Fruit fly (Drosophila melanogaster): Measurements from ENCODE around the gene CG10413.

Gene CG10413

DNA sequence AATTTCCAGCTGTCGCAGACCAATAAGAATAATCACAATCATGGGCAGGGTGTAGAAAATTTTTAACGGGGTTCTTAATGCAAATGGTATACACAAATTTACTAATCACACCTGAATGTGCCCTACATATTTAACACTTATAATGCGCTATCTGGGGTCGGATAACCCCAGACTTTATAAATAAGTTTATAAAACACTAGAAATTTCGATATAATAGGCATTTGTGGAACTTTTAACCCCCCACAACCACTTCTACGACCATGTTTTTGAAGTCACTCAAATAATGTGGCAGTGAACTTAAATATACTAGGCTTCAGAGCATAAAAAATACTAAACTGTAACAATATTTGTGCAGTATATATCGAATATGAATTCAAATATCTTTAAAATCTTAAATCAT is at the start of gene CG10413:
Gene CG10413, minus strand, starts transcription at position 264 of the 400 bp plus-strand sequence.
- TF ChIP-seq Ets98B (GFP tag; IDR thresholded peaks at IDR 0.05), result peak; percentile 97
- TF ChIP-seq gl (tag; optimal IDR thresholded peaks at IDR 0.05), result peak; percentile 94
- TF ChIP-seq CG32121 (GFP tag; IDR thresholded peaks at IDR 0.05), result peak; percentile 98
- TF ChIP-seq Snoo (tag; optimal IDR thresholded peaks at IDR 0.05), result peak; percentile 98
- TF ChIP-seq EcR (GFP tag; optimal IDR thresholded peaks at IDR 0.05), result peak; percentile 0
- peak; percentile 98 for TF ChIP-seq CG15710 (tag; optimal IDR thresholded peaks at IDR 0.05)
- TF ChIP-seq CG8159 (tag; optimal IDR thresholded peaks at IDR 0.05), result peak; percentile 98
- TF ChIP-seq CG9948 (tag; optimal IDR thresholded peaks at IDR 0.05), result peak; percentile 97
- peak; percentile 98 for TF ChIP-seq fd96Ca (GFP tag; IDR thresholded peaks at IDR 0.05)
- TF ChIP-seq CG13204 (GFP tag; optimal IDR thresholded peaks at IDR 0.05), result no peak
- peak; percentile 93 for TF ChIP-seq D1 (tag; optimal IDR thresholded peaks at IDR 0.05)
- peak; percentile 92 for TF ChIP-seq CG12605 (GFP tag; IDR thresholded peaks at IDR 0.05)
- TF ChIP-seq CG8301 (tag; optimal IDR thresholded peaks at IDR 0.05), result peak; percentile 98
- TF ChIP-seq CG14655 (GFP tag; optimal IDR thresholded peaks at IDR 0.05), result peak; percentile 97
- TF ChIP-seq CG34367 (tag; optimal IDR thresholded peaks at IDR 0.05), result peak; percentile 96
- peak; percentile 90 for TF ChIP-seq rn (GFP tag; IDR thresholded peaks at IDR 0.05)
- TF ChIP-seq CG4496 (GFP tag; IDR thresholded peaks at IDR 0.05), result peak; percentile 98
- TF ChIP-seq CG10348 (GFP tag; IDR thresholded peaks at IDR 0.05), result peak; percentile 90
- peak; percentile 99 for TF ChIP-seq Pif1A (GFP tag; optimal IDR thresholded peaks at IDR 0.05)
- TF ChIP-seq CG17806 (tag; optimal IDR thresholded peaks at IDR 0.05), result peak; percentile 98
- TF ChIP-seq Pif1B (GFP tag; optimal IDR thresholded peaks at IDR 0.05), result peak; percentile 98

dm6 chr2L:18653328-18653675 is 48.3 kb upstream of the CG10413 start:
- no peak; the same call in 1 of the 2 replicates for TF ChIP-seq Ets98B (GFP tag; IDR thresholded peaks at IDR 0.05)
- TF ChIP-seq CG4496 (GFP tag; IDR thresholded peaks at IDR 0.05), result peak; percentile 77
- TF ChIP-seq Pif1B (GFP tag; optimal IDR thresholded peaks at IDR 0.05), result peak; percentile 86
- peak; percentile 50 for TF ChIP-seq gl (tag; optimal IDR thresholded peaks at IDR 0.05)
- peak; percentile 74 for TF ChIP-seq CG8301 (tag; optimal IDR thresholded peaks at IDR 0.05)
- peak; percentile 69 for TF ChIP-seq Snoo (tag; optimal IDR thresholded peaks at IDR 0.05)
- TF ChIP-seq EcR (GFP tag; optimal IDR thresholded peaks at IDR 0.05), result no peak
- peak; percentile 62 for TF ChIP-seq D1 (tag; optimal IDR thresholded peaks at IDR 0.05)
- no peak for TF ChIP-seq rn (GFP tag; IDR thresholded peaks at IDR 0.05)
- peak; percentile 74 for TF ChIP-seq CG9948 (tag; optimal IDR thresholded peaks at IDR 0.05)
- peak; percentile 85 for TF ChIP-seq CG17806 (tag; optimal IDR thresholded peaks at IDR 0.05)
- peak; percentile 78 for TF ChIP-seq CG15710 (tag; optimal IDR thresholded peaks at IDR 0.05)
- 0 out of 2 replicates have a peak, but pooled peaks have one; percentile 23 for TF ChIP-seq CG12605 (GFP tag; IDR thresholded peaks at IDR 0.05)
- TF ChIP-seq CG13204 (GFP tag; optimal IDR thresholded peaks at IDR 0.05), result peak; percentile 27
- no peak for TF ChIP-seq CG10348 (GFP tag; IDR thresholded peaks at IDR 0.05)
- TF ChIP-seq CG8159 (tag; optimal IDR thresholded peaks at IDR 0.05), result peak; percentile 84
- no peak for TF ChIP-seq CG32121 (GFP tag; IDR thresholded peaks at IDR 0.05)
- peak; percentile 83 for TF ChIP-seq CG34367 (tag; optimal IDR thresholded peaks at IDR 0.05)
- TF ChIP-seq CG14655 (GFP tag; optimal IDR thresholded peaks at IDR 0.05), result peak; percentile 78
- peak; percentile 65 for TF ChIP-seq fd96Ca (GFP tag; IDR thresholded peaks at IDR 0.05)
- TF ChIP-seq Pif1A (GFP tag; optimal IDR thresholded peaks at IDR 0.05), result peak; percentile 82

- TF ChIP-seq D1 (tag; optimal IDR thresholded peaks at IDR 0.05), result no peak
- no peak for TF ChIP-seq CG13204 (GFP tag; optimal IDR thresholded peaks at IDR 0.05)
- TF ChIP-seq rn (GFP tag; IDR thresholded peaks at IDR 0.05), result no peak
- no peak for TF ChIP-seq CG12605 (GFP tag; IDR thresholded peaks at IDR 0.05)
- no peak for TF ChIP-seq Ets98B (GFP tag; IDR thresholded peaks at IDR 0.05)
- no peak for TF ChIP-seq CG34367 (tag; optimal IDR thresholded peaks at IDR 0.05)
- no peak for TF ChIP-seq Pif1A (GFP tag; optimal IDR thresholded peaks at IDR 0.05)
- no peak for TF ChIP-seq CG10348 (GFP tag; IDR thresholded peaks at IDR 0.05)
- no peak for TF ChIP-seq CG4496 (GFP tag; IDR thresholded peaks at IDR 0.05)
- TF ChIP-seq CG8301 (tag; optimal IDR thresholded peaks at IDR 0.05), result no peak
Observed at dm6 chr2L:18652663-18653327, 47.7 kb upstream of the CG10413 start, which contains the start of gene Cyp310a1. Cyp310a1 (minus strand) TSS chr2L:18653010.

DNA sequence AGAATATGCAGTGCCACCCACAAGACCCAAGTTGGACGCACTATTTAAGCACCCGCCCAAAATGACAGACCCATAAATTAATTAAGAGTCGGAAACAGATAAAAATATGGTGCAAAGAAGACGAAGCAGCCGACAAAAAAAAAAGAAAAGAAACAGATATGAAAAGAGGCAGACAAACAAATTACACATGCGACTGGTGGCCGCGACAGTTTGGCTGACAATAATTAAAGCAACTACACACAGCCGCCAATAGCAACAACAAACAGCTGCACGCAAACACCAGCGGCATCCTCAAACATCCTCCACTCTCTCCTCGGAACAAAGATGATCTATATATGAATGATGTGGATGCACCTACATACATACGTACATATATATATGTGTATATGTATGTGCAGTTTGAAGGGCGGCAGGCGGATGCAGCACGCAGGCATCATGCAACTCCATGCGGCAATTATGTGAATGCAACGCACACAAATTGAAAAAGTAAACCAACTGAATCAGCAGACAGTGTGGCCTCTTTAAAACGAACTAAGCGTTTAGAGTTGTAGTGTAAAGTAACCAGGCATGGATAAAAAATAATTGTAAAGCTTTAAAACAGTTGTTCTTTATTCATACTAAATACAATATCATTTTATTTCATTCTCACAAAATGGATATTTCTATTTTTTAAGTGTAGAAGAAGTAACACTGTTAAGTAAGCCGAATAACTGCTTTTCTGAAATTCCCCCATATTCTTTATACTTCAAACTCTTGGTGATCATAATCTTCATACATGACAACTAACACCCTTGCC is 43.0 kb upstream of the CG10413 start:
- peak; percentile 70 for TF ChIP-seq CG15710 (tag; optimal IDR thresholded peaks at IDR 0.05)
- TF ChIP-seq EcR (GFP tag; optimal IDR thresholded peaks at IDR 0.05), result no peak
- TF ChIP-seq CG14655 (GFP tag; optimal IDR thresholded peaks at IDR 0.05), result peak; percentile 20
- TF ChIP-seq CG8159 (tag; optimal IDR thresholded peaks at IDR 0.05), result peak; percentile 24
- peak; percentile 58 for TF ChIP-seq CG34367 (tag; optimal IDR thresholded peaks at IDR 0.05)
- no peak for TF ChIP-seq CG10348 (GFP tag; IDR thresholded peaks at IDR 0.05)
- TF ChIP-seq Pif1A (GFP tag; optimal IDR thresholded peaks at IDR 0.05), result peak; percentile 58
- no peak for TF ChIP-seq rn (GFP tag; IDR thresholded peaks at IDR 0.05)
- TF ChIP-seq Snoo (tag; optimal IDR thresholded peaks at IDR 0.05), result peak; percentile 48
- TF ChIP-seq CG4496 (GFP tag; IDR thresholded peaks at IDR 0.05), result 0 out of 3 replicates have a peak, but pooled peaks have one; percentile 13
- no peak for TF ChIP-seq fd96Ca (GFP tag; IDR thresholded peaks at IDR 0.05)
- TF ChIP-seq Ets98B (GFP tag; IDR thresholded peaks at IDR 0.05), result no peak
- peak; percentile 27 for TF ChIP-seq CG8301 (tag; optimal IDR thresholded peaks at IDR 0.05)
- TF ChIP-seq D1 (tag; optimal IDR thresholded peaks at IDR 0.05), result no peak
- TF ChIP-seq Pif1B (GFP tag; optimal IDR thresholded peaks at IDR 0.05), result peak; percentile 1
- peak; percentile 49 for TF ChIP-seq CG13204 (GFP tag; optimal IDR thresholded peaks at IDR 0.05)
- peak; percentile 24 for TF ChIP-seq CG17806 (tag; optimal IDR thresholded peaks at IDR 0.05)
- TF ChIP-seq CG12605 (GFP tag; IDR thresholded peaks at IDR 0.05), result no peak
- peak; percentile 48 for TF ChIP-seq CG9948 (tag; optimal IDR thresholded peaks at IDR 0.05)

DNA sequence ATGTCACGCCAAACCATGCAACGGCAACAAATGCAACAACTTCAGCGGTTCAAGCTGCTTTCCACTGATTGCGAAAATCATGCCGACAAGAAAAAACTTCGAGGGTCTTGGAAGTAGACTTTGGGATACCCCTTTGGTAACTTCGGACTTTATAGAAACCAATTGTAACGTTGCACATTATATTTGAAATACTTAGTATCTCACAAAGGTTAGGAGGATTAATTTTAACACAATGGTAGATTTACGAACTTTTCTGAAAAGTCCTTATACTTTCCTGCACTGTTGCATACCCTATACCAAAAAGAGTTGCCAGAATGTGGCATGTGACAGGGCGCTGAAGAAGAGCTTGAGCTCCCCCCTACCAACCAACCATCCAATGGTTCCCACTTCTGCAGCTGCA is 40.4 kb upstream of the CG10413 start:
- TF ChIP-seq CG8301 (tag; optimal IDR thresholded peaks at IDR 0.05) (peak; percentile 60), CG13204 (GFP tag; optimal IDR thresholded peaks at IDR 0.05) (no peak), Pif1B (GFP tag; optimal IDR thresholded peaks at IDR 0.05) (peak; percentile 59), CG15710 (tag; optimal IDR thresholded peaks at IDR 0.05) (peak; percentile 51), fd96Ca (GFP tag; IDR thresholded peaks at IDR 0.05) (peak; percentile 59; the same call in 1 of the 3 replicates), D1 (tag; optimal IDR thresholded peaks at IDR 0.05) (no peak), CG9948 (tag; optimal IDR thresholded peaks at IDR 0.05) (peak; percentile 58), CG14655 (GFP tag; optimal IDR thresholded peaks at IDR 0.05) (peak; percentile 62), CG17806 (tag; optimal IDR thresholded peaks at IDR 0.05) (peak; percentile 66), CG12605 (GFP tag; IDR thresholded peaks at IDR 0.05) (no peak), CG32121 (GFP tag; IDR thresholded peaks at IDR 0.05) (peak; percentile 52), EcR (GFP tag; optimal IDR thresholded peaks at IDR 0.05) (no peak), Pif1A (GFP tag; optimal IDR thresholded peaks at IDR 0.05) (peak; percentile 74), rn (GFP tag; IDR thresholded peaks at IDR 0.05) (0 out of 2 replicates have a peak, but pooled peaks have one; percentile 23), Snoo (tag; optimal IDR thresholded peaks at IDR 0.05) (peak; percentile 69), CG34367 (tag; optimal IDR thresholded peaks at IDR 0.05) (peak; percentile 49), Ets98B (GFP tag; IDR thresholded peaks at IDR 0.05) (peak; percentile 36; the same call in 1 of the 2 replicates), CG4496 (GFP tag; IDR thresholded peaks at IDR 0.05) (peak; percentile 74; the same call in 2 of the 3 replicates), CG8159 (tag; optimal IDR thresholded peaks at IDR 0.05) (peak; percentile 74), gl (tag; optimal IDR thresholded peaks at IDR 0.05) (peak; percentile 27), CG10348 (GFP tag; IDR thresholded peaks at IDR 0.05) (no peak)

Measured in whole organism, pupa.